Fruit fly (Drosophila melanogaster): Measurements from ENCODE around the gene Cwc25.

DNA sequence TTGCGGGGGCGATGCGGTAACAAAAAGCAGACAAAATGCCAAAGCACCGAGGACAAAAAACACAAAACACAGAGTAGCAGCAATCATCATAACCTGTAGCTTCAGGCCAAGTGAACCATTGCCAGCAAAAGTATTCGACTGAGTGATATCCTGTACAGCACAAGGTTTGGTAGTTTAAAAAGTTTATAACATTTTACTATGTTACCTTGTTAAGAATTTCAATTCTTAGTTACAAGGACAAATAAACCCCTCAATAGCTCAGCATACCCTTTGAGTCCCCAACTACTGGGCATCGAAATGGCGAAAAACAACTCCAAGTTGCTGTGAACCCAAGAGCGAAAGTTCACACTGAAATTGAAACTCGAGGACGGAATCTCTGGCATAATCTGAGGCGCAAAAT is 21.8 kb upstream of the Cwc25 start:
- TF ChIP-seq psq (optimal IDR thresholded peaks at IDR 0.05) (no peak), Dll (optimal IDR thresholded peaks at IDR 0.05) (no peak)

Measured in whole organism.